Worm (Caenorhabditis elegans): ENCODE data around the gene C05E4.7.

The C05E4.7 gene

ce11 chrV:724470-724890 is 17.4 kb upstream of the C05E4.7 start:
- TF ChIP-seq dao-5 (tag; optimal IDR thresholded peaks at IDR 0.05) (no peak), W03F9.2 (tag; optimal IDR thresholded peaks at IDR 0.05) (no peak), him-1 (tag; optimal IDR thresholded peaks at IDR 0.05) (no peak)

DNA sequence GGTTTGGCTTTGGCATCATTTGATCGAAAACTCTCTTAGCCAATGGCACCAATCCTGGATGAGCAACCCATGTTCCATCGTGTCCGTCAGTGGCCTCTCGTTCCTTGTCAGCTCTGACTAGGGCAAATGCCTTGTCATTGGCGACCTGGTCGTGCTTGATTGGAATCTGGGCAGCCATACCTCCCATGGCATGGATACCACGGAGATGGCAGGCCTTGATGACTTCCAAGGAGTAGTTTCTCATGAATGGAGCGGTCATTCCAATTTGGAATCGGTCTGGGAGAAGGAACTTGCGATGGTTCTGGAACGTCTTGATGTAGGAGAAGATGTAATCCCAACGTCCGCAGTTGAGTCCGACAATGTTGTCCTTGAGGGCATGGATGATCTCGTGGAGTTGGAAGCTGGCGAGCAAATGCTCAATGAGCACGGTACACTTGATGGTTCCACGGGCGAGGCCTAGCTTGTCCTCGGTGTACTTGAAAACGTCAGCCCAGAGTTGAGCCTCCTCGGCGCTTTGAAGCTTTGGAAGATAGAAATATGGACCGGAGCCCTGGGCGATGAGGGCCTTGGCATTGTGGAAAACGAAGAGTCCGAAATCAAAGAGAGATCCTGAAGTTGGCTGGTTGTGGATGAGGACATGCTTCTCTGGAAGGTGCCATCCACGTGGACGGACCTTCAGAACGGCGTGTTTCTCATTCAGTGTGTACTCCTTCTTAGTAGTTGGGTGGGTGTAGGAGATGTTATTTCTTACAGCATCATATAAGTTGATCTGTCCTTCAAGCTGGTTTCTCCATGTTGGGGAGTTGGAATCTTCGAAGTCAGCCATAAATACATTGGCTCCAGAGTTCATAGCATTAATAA is 16.7 kb upstream of the C05E4.7 start:
- TF ChIP-seq W03F9.2 (tag; optimal IDR thresholded peaks at IDR 0.05) = no peak
- TF ChIP-seq dao-5 (tag; optimal IDR thresholded peaks at IDR 0.05) = no peak
- TF ChIP-seq him-1 (tag; optimal IDR thresholded peaks at IDR 0.05) = no peak

DNA sequence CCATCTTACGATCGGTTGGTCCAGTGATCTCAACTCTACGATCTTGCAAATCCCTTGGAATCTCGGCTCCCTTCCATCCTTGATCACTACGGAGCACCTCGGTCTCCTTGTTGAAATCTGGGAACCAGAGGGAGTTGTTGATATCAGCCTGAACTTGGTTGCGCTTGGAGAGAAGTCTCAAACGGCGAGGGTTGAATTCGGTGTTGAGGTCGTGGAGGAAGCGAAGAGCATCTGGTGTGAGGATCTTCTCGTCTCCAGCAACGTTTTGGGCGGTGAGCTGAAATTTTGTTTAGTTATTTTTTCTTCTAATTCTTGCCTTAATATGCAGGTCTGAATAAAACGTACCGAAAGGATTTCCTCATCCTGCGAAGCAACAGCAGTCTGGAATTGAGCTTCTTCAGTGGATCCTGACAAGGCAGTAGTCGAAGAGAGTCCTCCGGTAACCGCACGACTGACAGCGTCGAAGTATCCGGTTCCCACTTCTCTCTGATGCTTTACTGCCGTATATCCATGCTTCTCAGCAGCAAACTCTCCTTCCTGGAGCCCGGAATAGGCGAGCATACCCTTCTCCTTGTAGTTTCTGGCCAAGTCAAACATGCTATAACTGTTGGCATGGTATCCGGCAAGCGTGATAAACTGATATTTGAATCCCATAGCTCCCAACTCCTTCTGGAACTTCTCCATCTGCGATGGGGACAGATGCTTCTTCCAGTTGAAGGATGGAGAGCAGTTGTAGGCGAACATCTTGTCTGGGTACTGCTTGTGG is 15.9 kb upstream of the C05E4.7 start:
- TF ChIP-seq him-1 (tag; optimal IDR thresholded peaks at IDR 0.05) (no peak), W03F9.2 (tag; optimal IDR thresholded peaks at IDR 0.05) (no peak), dao-5 (tag; optimal IDR thresholded peaks at IDR 0.05) (no peak)

ce11 chrV:726573-727483 is 15.1 kb upstream of the C05E4.7 start:
- TF ChIP-seq dao-5 (tag; optimal IDR thresholded peaks at IDR 0.05) = no peak
- TF ChIP-seq him-1 (tag; optimal IDR thresholded peaks at IDR 0.05) = no peak
- no peak for TF ChIP-seq W03F9.2 (tag; optimal IDR thresholded peaks at IDR 0.05)

DNA sequence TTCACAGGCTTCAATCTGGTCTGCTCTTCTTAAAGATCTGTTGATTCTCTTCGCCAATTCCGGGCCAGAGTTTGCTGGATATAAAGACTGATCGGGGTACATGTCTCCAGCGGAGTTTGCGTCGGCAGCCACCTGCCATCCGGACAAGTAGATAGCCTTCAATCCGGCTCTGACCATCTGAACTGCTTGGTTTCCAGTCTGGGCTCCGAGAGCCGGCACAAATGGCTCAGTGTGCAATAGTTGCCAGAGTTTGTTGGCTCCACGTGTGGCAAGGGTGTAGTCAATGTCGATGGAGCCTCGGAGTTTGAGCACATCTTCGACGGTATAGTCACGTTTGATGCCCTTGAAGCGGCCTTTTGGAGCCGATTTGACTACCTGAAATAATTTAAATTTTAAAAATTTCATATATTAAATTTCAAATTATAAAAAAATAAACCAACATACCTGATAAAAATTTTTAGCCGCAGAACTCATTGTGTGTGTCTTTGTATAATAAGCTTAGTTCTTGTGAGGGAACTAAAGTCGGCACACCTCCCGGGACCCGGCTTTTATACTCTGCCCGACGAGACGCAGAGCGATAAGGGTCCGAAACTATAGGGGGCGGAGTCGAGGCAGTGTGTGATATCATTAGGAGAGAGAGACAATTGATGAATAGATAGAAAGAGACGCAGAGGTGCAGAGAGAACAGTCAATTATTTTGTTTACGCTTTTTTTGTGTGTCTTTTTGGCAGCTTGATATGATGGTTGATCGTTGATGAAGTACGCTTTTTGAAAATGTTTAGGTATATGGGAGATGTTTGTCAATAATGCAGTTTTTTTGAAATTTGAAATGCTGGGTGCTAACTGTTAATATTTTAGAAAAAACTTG is 14.2 kb upstream of the C05E4.7 start, which contains the start of the genes icl-1 and srh-2:
Gene icl-1, minus strand, starts transcription at position 521 of the 868 bp plus-strand sequence.
Gene srh-2, plus strand, starts transcription at position 818 of the 868 bp plus-strand sequence.
- TF ChIP-seq W03F9.2 (tag; optimal IDR thresholded peaks at IDR 0.05) = peak; percentile 3
- no peak for TF ChIP-seq dao-5 (tag; optimal IDR thresholded peaks at IDR 0.05)

DNA sequence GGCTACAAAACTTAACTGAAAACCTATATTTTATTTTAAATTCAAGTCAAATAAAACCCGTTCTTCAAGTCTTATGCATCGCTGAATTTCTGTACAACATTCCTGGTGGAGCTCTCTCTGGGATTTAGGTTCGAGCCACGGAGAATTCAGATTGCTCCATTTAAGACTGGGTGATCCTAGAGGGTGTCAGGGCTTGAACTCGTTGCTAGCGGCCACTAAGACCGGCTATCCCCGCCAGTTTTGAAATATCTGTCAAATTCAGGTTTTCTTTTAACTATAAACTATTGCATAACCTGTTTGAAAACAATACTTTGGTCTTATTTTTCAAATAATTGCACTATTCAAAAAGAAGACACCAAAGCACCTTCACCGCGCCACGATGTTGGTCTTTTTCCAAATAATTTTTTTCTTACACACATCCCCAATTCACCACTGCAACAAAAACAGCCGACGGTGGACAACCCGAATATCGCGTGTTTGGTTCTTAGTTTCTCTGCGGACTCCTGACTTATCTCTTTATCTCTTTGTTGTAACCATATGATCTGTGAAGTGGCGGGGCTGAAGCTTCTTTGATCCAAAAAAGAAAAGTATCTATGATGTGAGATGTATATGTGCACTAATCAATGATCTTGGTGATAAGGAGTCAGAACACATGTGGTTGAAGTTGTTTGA is 13.0 kb upstream of the C05E4.7 start:
- TF ChIP-seq him-1 (tag; optimal IDR thresholded peaks at IDR 0.05) (no peak), W03F9.2 (tag; optimal IDR thresholded peaks at IDR 0.05) (no peak), dao-5 (tag; optimal IDR thresholded peaks at IDR 0.05) (no peak)

DNA sequence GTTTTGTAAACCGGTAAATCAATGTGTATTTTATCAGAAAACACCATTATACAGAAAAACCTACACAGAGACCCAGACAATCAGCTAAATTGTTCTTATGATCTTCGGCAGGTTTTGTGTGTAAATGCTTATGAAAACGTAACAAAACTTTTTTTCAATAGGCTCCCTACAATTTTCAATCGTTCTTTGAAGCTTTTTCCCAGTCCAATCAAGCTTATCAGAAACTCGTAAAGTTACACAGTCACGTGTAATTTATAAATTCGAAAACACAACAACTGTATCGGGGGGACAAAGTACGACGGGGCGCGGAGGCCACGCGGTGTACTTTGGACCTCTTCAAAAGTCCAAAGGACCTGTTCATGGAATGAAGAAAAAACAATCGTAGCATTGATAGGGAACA is 11.7 kb upstream of the C05E4.7 start:
- peak; percentile 38 for TF ChIP-seq W03F9.2 (tag; optimal IDR thresholded peaks at IDR 0.05)
- no peak for TF ChIP-seq dao-5 (tag; optimal IDR thresholded peaks at IDR 0.05)

DNA sequence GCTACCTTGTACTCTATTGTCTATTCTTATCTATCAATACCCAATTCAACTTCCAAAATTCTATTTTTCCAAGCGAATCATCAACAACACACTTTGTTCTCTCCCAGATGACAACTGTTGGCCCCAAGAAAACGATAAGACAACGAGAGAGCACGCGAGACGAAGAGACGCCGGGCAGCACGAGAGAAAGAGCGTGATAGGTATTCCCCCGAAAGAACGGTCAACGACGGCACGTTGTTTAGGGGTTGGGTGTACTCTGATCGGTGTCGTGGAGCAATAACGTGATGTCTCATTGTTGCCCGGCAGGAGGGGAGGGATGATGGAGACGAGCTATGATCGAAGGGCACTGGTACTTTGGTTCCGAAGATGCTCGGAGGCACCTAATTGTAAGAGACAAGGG is 10.6 kb upstream of the C05E4.7 start:
- no peak for TF ChIP-seq dao-5 (tag; optimal IDR thresholded peaks at IDR 0.05)
- peak; percentile 41 for TF ChIP-seq W03F9.2 (tag; optimal IDR thresholded peaks at IDR 0.05)
- no peak for TF ChIP-seq him-1 (tag; optimal IDR thresholded peaks at IDR 0.05)

- TF ChIP-seq W03F9.2 (tag; optimal IDR thresholded peaks at IDR 0.05) (no peak), him-1 (tag; optimal IDR thresholded peaks at IDR 0.05) (no peak), dao-5 (tag; optimal IDR thresholded peaks at IDR 0.05) (no peak)
Measured at ce11 chrV:736171-736570, 5.7 kb upstream of the C05E4.7 start, which contains the start of gene srj-25. srj-25 (minus strand) TSS chrV:736271.

- no peak for TF ChIP-seq him-1 (tag; optimal IDR thresholded peaks at IDR 0.05)
- TF ChIP-seq dao-5 (tag; optimal IDR thresholded peaks at IDR 0.05) = no peak
- TF ChIP-seq W03F9.2 (tag; optimal IDR thresholded peaks at IDR 0.05) = no peak
Measured at ce11 chrV:738770-739169, 3.1 kb upstream of the C05E4.7 start, which contains the start of gene srj-24. srj-24 (minus strand) TSS chrV:738870.

DNA sequence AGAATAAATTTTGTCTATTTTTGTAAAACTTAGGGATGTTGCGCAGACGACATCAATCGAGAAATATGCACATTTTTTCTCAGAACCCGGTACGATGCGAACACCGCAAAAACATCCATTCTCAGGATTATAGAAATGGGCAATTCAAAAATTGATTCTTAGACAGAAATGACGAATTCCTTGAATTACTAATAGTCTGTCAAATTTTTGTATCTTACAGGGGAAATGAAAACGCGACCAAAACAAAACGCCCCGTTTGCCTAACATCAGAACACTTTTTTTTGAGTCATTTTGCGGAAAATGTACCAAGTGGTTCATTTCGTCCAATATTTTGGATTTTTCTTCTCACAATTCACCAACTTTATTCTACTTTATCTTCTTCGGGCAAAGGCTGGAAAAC is 1.4 kb downstream of the C05E4.7 start, which contains the start of gene str-134:
Gene str-134, plus strand, starts transcription at position 301 of the 400 bp plus-strand sequence.
- TF ChIP-seq him-1 (tag; optimal IDR thresholded peaks at IDR 0.05) (no peak), W03F9.2 (tag; optimal IDR thresholded peaks at IDR 0.05) (no peak)

ce11 chrV:748044-748443 is 6.1 kb downstream of the C05E4.7 start, which contains the start of gene sri-4:
sri-4 (plus strand) TSS chrV:748344.
- TF ChIP-seq him-1 (tag; optimal IDR thresholded peaks at IDR 0.05) (no peak), dao-5 (tag; optimal IDR thresholded peaks at IDR 0.05) (no peak), W03F9.2 (tag; optimal IDR thresholded peaks at IDR 0.05) (no peak)
